Fruit fly (Drosophila melanogaster): Measurements from ENCODE around the gene CG31200.

CG31200 gene

DNA sequence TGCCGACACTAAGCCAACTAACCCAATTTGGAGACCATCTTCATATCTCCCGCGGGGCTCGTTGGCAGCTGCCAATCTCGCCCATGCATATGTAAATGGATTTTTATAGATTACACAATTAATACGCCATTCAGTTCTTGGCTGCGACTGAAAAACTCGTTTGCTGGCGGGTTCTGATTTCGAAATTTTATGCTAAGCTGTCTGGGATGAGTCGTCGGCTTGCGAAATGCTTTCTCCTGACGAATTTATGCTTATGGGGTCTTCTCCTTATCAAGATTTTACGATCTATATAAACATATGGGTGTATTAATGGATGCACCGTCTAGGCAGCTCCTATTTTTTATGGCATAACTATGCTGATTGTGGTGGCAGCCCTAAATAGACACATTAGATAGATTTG, 6.1 kb downstream of the CG31200 start, which contains the start of gene CG17267:
CG17267 (minus strand) TSS at position 101 of the 400 bp plus-strand sequence.
- TF ChIP-seq fkh (GFP tag; optimal IDR thresholded peaks at IDR 0.05) (no peak), vri (GFP tag; optimal IDR thresholded peaks at IDR 0.05) (no peak), CG3919 (GFP tag; optimal IDR thresholded peaks at IDR 0.05) (no peak), spab (GFP tag; optimal IDR thresholded peaks at IDR 0.05) (no peak), Gug (GFP tag; IDR thresholded peaks at IDR 0.05) (no peak), Blimp-1 (GFP tag; optimal IDR thresholded peaks at IDR 0.05) (no peak), CG16779 (tag; optimal IDR thresholded peaks at IDR 0.05) (no peak), CG32006 (GFP tag; optimal IDR thresholded peaks at IDR 0.05) (no peak), Eip78C (GFP tag) (no peak), dsx (GFP tag; optimal IDR thresholded peaks at IDR 0.05; ENCODE audit: poor library complexity, severe bottlenecking) (no peak), svp (GFP tag) (no peak), Hr4 (GFP tag; optimal IDR thresholded peaks at IDR 0.05) (no peak), CG11294 (GFP tag; IDR thresholded peaks at IDR 0.05) (no peak), Ets21C (GFP tag; optimal IDR thresholded peaks at IDR 0.05) (no peak), eg (GFP tag; IDR thresholded peaks at IDR 0.05) (no peak), Met (GFP tag; optimal IDR thresholded peaks at IDR 0.05) (no peak)

DNA sequence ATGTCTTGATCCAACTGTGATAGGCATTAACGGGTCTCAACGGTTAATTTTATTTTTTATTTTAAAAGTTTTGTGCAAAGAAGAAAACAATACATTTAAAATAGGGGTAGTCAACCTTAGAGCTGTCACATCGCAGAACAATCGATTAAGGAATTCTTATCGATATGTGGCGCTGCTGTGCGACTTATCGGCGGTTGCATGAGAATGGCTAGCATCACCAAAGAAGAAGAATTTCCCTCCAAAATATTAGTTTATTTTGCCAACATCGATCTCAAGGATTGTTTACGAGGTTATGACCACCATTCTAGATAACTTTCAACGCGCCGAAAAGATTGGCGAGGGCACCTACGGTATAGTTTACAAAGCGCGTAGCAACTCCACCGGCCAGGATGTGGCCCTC, 9.7 kb downstream of the CG31200 start, which contains the start of gene Cdk2:
Cdk2 (plus strand) TSS at position 219 of the 400 bp plus-strand sequence.
- TF ChIP-seq Hr38 (GFP tag; optimal IDR thresholded peaks at IDR 0.05) (no peak), achi (GFP tag; optimal IDR thresholded peaks at IDR 0.05) (peak; percentile 34), CG31627 (GFP tag; optimal IDR thresholded peaks at IDR 0.05) (no peak), CG3032 (tag; optimal IDR thresholded peaks at IDR 0.05) (peak; percentile 59), lz (GFP tag; optimal IDR thresholded peaks at IDR 0.05) (peak; percentile 22), eg (GFP tag; IDR thresholded peaks at IDR 0.05) (0 out of 3 replicates have a peak, but pooled peaks have one; percentile 8), Sox15 (GFP tag; optimal IDR thresholded peaks at IDR 0.05) (no peak), dsx (GFP tag; optimal IDR thresholded peaks at IDR 0.05; ENCODE audit: poor library complexity, severe bottlenecking) (peak; percentile 7), CG8632 (GFP tag; optimal IDR thresholded peaks at IDR 0.05) (no peak), spab (GFP tag; optimal IDR thresholded peaks at IDR 0.05) (no peak), fd85E (GFP tag; optimal IDR thresholded peaks at IDR 0.05) (no peak), CG1621 (tag; optimal IDR thresholded peaks at IDR 0.05) (no peak), OdsH (GFP tag; optimal IDR thresholded peaks at IDR 0.05) (no peak), fkh (GFP tag; optimal IDR thresholded peaks at IDR 0.05) (no peak)

DNA sequence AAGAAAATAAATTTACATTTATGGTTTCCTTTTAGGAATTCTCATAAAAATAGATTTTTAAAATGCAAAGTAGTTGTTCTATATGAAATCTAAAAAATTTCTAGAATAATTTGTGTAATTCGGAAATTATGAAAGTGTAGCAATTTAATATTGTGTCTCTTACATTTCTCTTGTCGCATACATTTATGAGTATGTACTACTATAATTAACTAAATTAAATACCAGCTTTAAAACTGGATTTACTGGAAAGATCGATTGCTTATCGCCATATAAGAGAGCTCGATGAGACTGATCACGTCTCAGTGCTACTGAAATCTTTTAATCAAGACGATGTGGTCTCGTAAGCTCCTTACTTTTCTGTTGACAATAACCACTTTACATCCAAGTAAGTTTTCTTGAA, 13.8 kb downstream of the CG31200 start, which contains the start of gene CG31205:
CG31205 (plus strand) TSS at position 301 of the 400 bp plus-strand sequence.
- TF ChIP-seq achi (GFP tag; optimal IDR thresholded peaks at IDR 0.05) = no peak

DNA sequence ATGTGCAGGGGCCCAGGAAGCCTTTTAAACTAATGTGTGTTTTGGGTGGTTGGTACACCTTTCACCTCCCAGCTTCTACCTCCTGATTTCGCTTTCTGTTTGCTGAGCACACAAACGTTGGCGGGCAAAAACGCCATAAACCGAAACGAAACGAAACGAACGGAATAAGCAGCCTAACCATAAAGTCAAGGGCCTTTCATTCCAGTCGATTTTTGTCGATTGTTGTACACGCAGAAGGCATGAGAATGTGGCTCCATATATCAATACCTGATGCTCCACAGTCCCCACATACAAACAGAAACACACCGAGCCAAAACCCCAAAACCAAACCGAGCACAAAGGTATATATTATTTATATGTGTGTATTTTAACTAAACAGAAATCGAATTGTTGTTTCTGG, 21.6 kb downstream of the CG31200 start:
- no peak for TF ChIP-seq net (GFP tag; optimal IDR thresholded peaks at IDR 0.05)
- TF ChIP-seq svp (GFP tag) = peak; percentile 62
- TF ChIP-seq Ets96B (tag; optimal IDR thresholded peaks at IDR 0.05) = no peak
- no peak for TF ChIP-seq cyc (GFP tag; optimal IDR thresholded peaks at IDR 0.05)
- no peak for TF ChIP-seq topi (GFP tag; optimal IDR thresholded peaks at IDR 0.05)
- TF ChIP-seq CG11762 (GFP tag; optimal IDR thresholded peaks at IDR 0.05; ENCODE audit: insufficient read depth) = no peak
- TF ChIP-seq CG31627 (GFP tag; optimal IDR thresholded peaks at IDR 0.05) = no peak
- no peak for TF ChIP-seq esn (GFP tag; optimal IDR thresholded peaks at IDR 0.05)

- TF ChIP-seq lz (GFP tag; optimal IDR thresholded peaks at IDR 0.05) = no peak
- TF ChIP-seq dac (GFP tag; optimal IDR thresholded peaks at IDR 0.05) = no peak
- TF ChIP-seq achi (GFP tag; optimal IDR thresholded peaks at IDR 0.05) = no peak
- no peak for TF ChIP-seq CG6854 (GFP tag; optimal IDR thresholded peaks at IDR 0.05)
- TF ChIP-seq OdsH (GFP tag; optimal IDR thresholded peaks at IDR 0.05) = peak; percentile 12
- TF ChIP-seq eg (GFP tag; IDR thresholded peaks at IDR 0.05) = 0 out of 3 replicates have a peak, but pooled peaks have one; percentile 36
- peak; percentile 8 for TF ChIP-seq Hr4 (GFP tag; optimal IDR thresholded peaks at IDR 0.05)
- TF ChIP-seq Hr38 (GFP tag; optimal IDR thresholded peaks at IDR 0.05) = no peak
- no peak for TF ChIP-seq CG11762 (GFP tag; optimal IDR thresholded peaks at IDR 0.05; ENCODE audit: insufficient read depth)
- TF ChIP-seq salr (GFP tag; optimal IDR thresholded peaks at IDR 0.05) = no peak
- no peak for TF ChIP-seq Ets96B (tag; optimal IDR thresholded peaks at IDR 0.05)
- peak; percentile 26 for TF ChIP-seq svp (GFP tag)
- TF ChIP-seq CG15336 (GFP tag; IDR thresholded peaks at IDR 0.05) = peak; percentile 44; the same call in 1 of the 2 replicates
- TF ChIP-seq esn (GFP tag; optimal IDR thresholded peaks at IDR 0.05) = no peak
- no peak for TF ChIP-seq CG6163 (GFP tag; IDR thresholded peaks at IDR 0.05)
- TF ChIP-seq fkh (GFP tag; optimal IDR thresholded peaks at IDR 0.05) = no peak
- no peak for TF ChIP-seq Hr39 (GFP tag; optimal IDR thresholded peaks at IDR 0.05)
- TF ChIP-seq Gug (GFP tag; IDR thresholded peaks at IDR 0.05) = 0 out of 2 replicates have a peak, but pooled peaks have one; percentile 12
- no peak for TF ChIP-seq vri (GFP tag; optimal IDR thresholded peaks at IDR 0.05)
- no peak for TF ChIP-seq CG8319 (GFP tag; optimal IDR thresholded peaks at IDR 0.05)
- no peak for TF ChIP-seq Sox15 (GFP tag; optimal IDR thresholded peaks at IDR 0.05)
- TF ChIP-seq CG32006 (GFP tag; optimal IDR thresholded peaks at IDR 0.05) = peak; percentile 46
- TF ChIP-seq Ets21C (GFP tag; optimal IDR thresholded peaks at IDR 0.05) = no peak
- no peak for TF ChIP-seq Met (GFP tag; optimal IDR thresholded peaks at IDR 0.05)
- TF ChIP-seq CG6276 (GFP tag; optimal IDR thresholded peaks at IDR 0.05) = no peak
- peak; percentile 9 for TF ChIP-seq CG4318 (GFP tag; optimal IDR thresholded peaks at IDR 0.05)
Observed at dm6 chr3R:20719286-20719685, 25.9 kb downstream of the CG31200 start.

Measured in whole organism, prepupa.